Worm (Caenorhabditis elegans) whole organism, L4 larva: Measurements from ENCODE around the gene H21P03.10.
A peak's percentile ranks its signal among the peaks of the same experiment; 100 is the strongest.

Source experiments
- F26F4.8 ChIP-seq: fragments of 200-800 bp; sonication (Bioruptor generic); conservative IDR thresholded peaks from 2 replicates; pipeline ENCODE4 v1.3.6; 2022; ENCODE audit warnings: missing genetic modification characterization, missing compliant biosample characterization
- F37D6.2 ChIP-seq: sonication (generic microtip); optimal IDR thresholded peaks from 2 replicates; lab custom pipeline; 2016; ENCODE audit warnings: mild to moderate bottlenecking, missing genetic modification characterization, missing compliant biosample characterization
- F44E2.7 ChIP-seq: fragments of 200-800 bp; sonication (Bioruptor generic); IDR thresholded peaks from 2 replicates; pipeline ENCODE4 v2.1.2; 2022; ENCODE audit warnings: missing genetic modification characterization, missing compliant biosample characterization
- R02D3.7 ChIP-seq: fragments of 150-350 bp; sonication (generic microtip); optimal IDR thresholded peaks from 3 replicates; lab custom pipeline; 2014; ENCODE audit warnings: missing biosample characterization, missing genetic modification characterization
- T20F7.1 ChIP-seq: fragments of 200-800 bp; sonication (Bioruptor generic); optimal IDR thresholded peaks from 2 replicates; lab custom pipeline; 2018; ENCODE audit warnings: mild to moderate bottlenecking, missing genetic modification characterization, missing compliant biosample characterization
- T26A8.4 ChIP-seq: fragments of 200-800 bp; sonication (Bioruptor generic); IDR thresholded peaks from 2 replicates; pipeline ENCODE4 v1.3.6; 2022; ENCODE audit warnings: missing genetic modification characterization, missing compliant biosample characterization
- Y105C5A.15 ChIP-seq: fragments of 200-800 bp; sonication (Bioruptor generic); IDR thresholded peaks from 2 replicates; pipeline ENCODE4 v1.3.6; 2022; ENCODE audit warnings: missing genetic modification characterization, missing compliant biosample characterization
- Y48G9A.11 ChIP-seq: fragments of 200-800 bp; sonication (Bioruptor generic); IDR thresholded peaks from 2 replicates; pipeline ENCODE4 v1.3.6; 2022; ENCODE audit warnings: missing genetic modification reagents, missing genetic modification characterization, missing compliant biosample characterization
- aly-2 ChIP-seq: sonication (generic microtip); optimal IDR thresholded peaks from 2 replicates; lab custom pipeline; 2018; ENCODE audit warnings: missing biosample characterization, missing genetic modification characterization
- ceh-20 ChIP-seq: fragments of 200-800 bp; sonication (Bioruptor generic); IDR thresholded peaks from 2 replicates; pipeline ENCODE4 v1.3.6; 2022; ENCODE audit warnings: missing genetic modification reagents, missing genetic modification characterization, missing compliant biosample characterization
- ceh-28 ChIP-seq: fragments of 150-350 bp; optimal IDR thresholded peaks from 2 replicates; lab custom pipeline; 2014; ENCODE audit warnings: missing biosample characterization, missing genetic modification reagents, missing genetic modification characterization
- cey-2 ChIP-seq: sonication (generic microtip); optimal IDR thresholded peaks from 3 replicates; lab custom pipeline; 2017; ENCODE audit warnings: missing genetic modification characterization, mild to moderate bottlenecking, missing compliant biosample characterization, antibody characterized with exemption, borderline replicate concordance; ENCODE audit not compliant: insufficient read depth
- daf-16 ChIP-seq, 3 experiments: sonication (generic microtip); optimal IDR thresholded peaks; 2 replicates each; lab custom pipeline; 2016 to 2017; ENCODE audit warnings: missing genetic modification characterization in 3 of 3, missing genetic modification reagents in 3 of 3, mild to moderate bottlenecking in 2 of 3, missing compliant biosample characterization in 2 of 3, missing biosample characterization in 1 of 3, moderate library complexity in 1 of 3
- daf-19 ChIP-seq: fragments of 200-800 bp; sonication (Bioruptor generic); conservative IDR thresholded peaks from 2 replicates; pipeline ENCODE4 v1.3.6; 2022; ENCODE audit warnings: missing genetic modification characterization, missing compliant biosample characterization
- dmd-6 ChIP-seq: fragments of 200-800 bp; sonication (Bioruptor generic); IDR thresholded peaks from 2 replicates; pipeline ENCODE4 v1.3.6; 2022; ENCODE audit warnings: missing genetic modification reagents, missing genetic modification characterization, missing compliant biosample characterization
- dmd-9 ChIP-seq: fragments of 200-800 bp; sonication (Bioruptor generic); IDR thresholded peaks from 2 replicates; pipeline ENCODE4 v1.3.6; 2022; ENCODE audit warnings: missing genetic modification reagents, missing genetic modification characterization, missing compliant biosample characterization
- dpl-1 ChIP-seq: fragments of 150-350 bp; optimal IDR thresholded peaks from 2 replicates; lab custom pipeline; 2014; ENCODE audit warnings: missing biosample characterization, missing genetic modification reagents, missing genetic modification characterization
- dve-1 ChIP-seq: sonication (generic microtip); optimal IDR thresholded peaks from 2 replicates; lab custom pipeline; 2017; ENCODE audit warnings: antibody characterized with exemption, mild to moderate bottlenecking, missing genetic modification characterization, missing compliant biosample characterization; ENCODE audit not compliant: insufficient read depth
- hlh-11 ChIP-seq: fragments of 200-800 bp; sonication (Bioruptor generic); optimal IDR thresholded peaks from 2 replicates; lab custom pipeline; 2018; ENCODE audit warnings: mild to moderate bottlenecking, missing genetic modification characterization, missing compliant biosample characterization
- hmg-1.1 ChIP-seq: fragments of 200-800 bp; sonication (Bioruptor generic); IDR thresholded peaks from 2 replicates; pipeline ENCODE4 v1.3.6; 2022; ENCODE audit warnings: missing genetic modification reagents, missing genetic modification characterization, missing compliant biosample characterization
- jun-1 ChIP-seq: fragments of 150-350 bp; optimal IDR thresholded peaks from 2 replicates; lab custom pipeline; 2014; ENCODE audit warnings: missing biosample characterization, missing genetic modification reagents, missing genetic modification characterization
- lim-7 ChIP-seq: fragments of 200-800 bp; sonication (Bioruptor generic); IDR thresholded peaks from 2 replicates; pipeline ENCODE4 v1.3.6; 2022; ENCODE audit warnings: missing genetic modification characterization, missing compliant biosample characterization
- lin-38 ChIP-seq: fragments of 200-800 bp; sonication (Bioruptor generic); IDR thresholded peaks from 2 replicates; pipeline ENCODE4 v1.3.6; 2022; ENCODE audit warnings: missing genetic modification reagents, missing genetic modification characterization, missing compliant biosample characterization
- lsy-2 ChIP-seq, 2 experiments: fragments of 150-350 bp in 1 of 2; sonication (generic microtip) in 1 of 2; optimal IDR thresholded peaks; 2 replicates each; lab custom pipeline; 2014 to 2017; ENCODE audit warnings: missing biosample characterization in 2 of 2, missing genetic modification characterization in 2 of 2
- madf-9 ChIP-seq: fragments of 200-800 bp; sonication (Bioruptor generic); conservative IDR thresholded peaks from 2 replicates; pipeline ENCODE4 v1.3.6; 2022; ENCODE audit warnings: missing genetic modification reagents, missing genetic modification characterization, missing compliant biosample characterization
- mdl-1 ChIP-seq, 2 experiments: fragments of 150-350 bp in 1 of 2; sonication (generic microtip) in 1 of 2; optimal IDR thresholded peaks; 2 replicates each; lab custom pipeline; 2014 to 2017; ENCODE audit warnings: missing biosample characterization in 2 of 2, missing genetic modification characterization in 2 of 2
- mep-1 ChIP-seq: fragments of 150-350 bp; sonication (generic microtip); optimal IDR thresholded peaks from 3 replicates; lab custom pipeline; 2014; ENCODE audit warnings: missing biosample characterization, missing genetic modification characterization
- mes-2 ChIP-seq: sonication (generic microtip); optimal IDR thresholded peaks from 2 replicates; lab custom pipeline; 2016; ENCODE audit warnings: missing genotype, mild to moderate bottlenecking, missing genetic modification characterization, missing compliant biosample characterization; ENCODE audit not compliant: poor library complexity, severe bottlenecking
- mxl-3 ChIP-seq: fragments of 200-800 bp; sonication (Bioruptor generic); optimal IDR thresholded peaks from 2 replicates; lab custom pipeline; 2018; ENCODE audit warnings: mild to moderate bottlenecking, missing genetic modification characterization, missing compliant biosample characterization
- nhr-10 ChIP-seq: fragments of 150-350 bp; optimal IDR thresholded peaks from 2 replicates; lab custom pipeline; 2014; ENCODE audit warnings: missing biosample characterization, missing genetic modification characterization
- nhr-42 ChIP-seq: fragments of 200-800 bp; sonication (Bioruptor generic); IDR thresholded peaks from 2 replicates; pipeline ENCODE4 v1.3.6; 2022; ENCODE audit warnings: missing genetic modification characterization, missing compliant biosample characterization
- nhr-48 ChIP-seq: sonication (generic microtip); optimal IDR thresholded peaks from 2 replicates; lab custom pipeline; 2016; ENCODE audit warnings: mild to moderate bottlenecking, missing genetic modification characterization, missing compliant biosample characterization
- nhr-77 ChIP-seq: fragments of 150-350 bp; optimal IDR thresholded peaks from 2 replicates; lab custom pipeline; 2014; ENCODE audit warnings: missing biosample characterization, missing genetic modification characterization
- pqm-1 ChIP-seq: sonication (generic microtip); optimal IDR thresholded peaks from 2 replicates; lab custom pipeline; 2017; ENCODE audit warnings: missing biosample characterization, missing genetic modification characterization
- rbr-2 ChIP-seq: sonication (generic microtip); optimal IDR thresholded peaks from 2 replicates; lab custom pipeline; 2016; ENCODE audit warnings: missing genotype, missing genetic modification characterization, missing compliant biosample characterization
- sdz-12 ChIP-seq: fragments of 200-800 bp; sonication (Bioruptor generic); optimal IDR thresholded peaks from 2 replicates; lab custom pipeline; 2018; ENCODE audit warnings: mild to moderate bottlenecking, missing genetic modification characterization, missing compliant biosample characterization
- skn-1 ChIP-seq: fragments of 150-350 bp; optimal IDR thresholded peaks from 2 replicates; lab custom pipeline; 2014; ENCODE audit warnings: missing biosample characterization, missing genetic modification characterization
- spr-3 ChIP-seq: fragments of 200-800 bp; sonication (Bioruptor generic); optimal IDR thresholded peaks from 2 replicates; lab custom pipeline; 2018; ENCODE audit warnings: mild to moderate bottlenecking, missing genetic modification characterization, missing compliant biosample characterization
- unc-62 ChIP-seq, 3 experiments: fragments of 150-350 bp in 1 of 3; sonication (generic microtip); optimal IDR thresholded peaks in 2 of 3; peaks in 1 of 3; 1 replicate in 1 of 3; 2 replicates in 2 of 3; lab custom pipeline; 2014 to 2017; ENCODE audit warnings: missing biosample characterization in 3 of 3, missing genetic modification characterization in 3 of 3, missing genetic modification reagents in 3 of 3, missing genotype in 1 of 3
- zip-11 ChIP-seq: fragments of 200-800 bp; sonication (Bioruptor generic); IDR thresholded peaks from 2 replicates; pipeline ENCODE4 v1.3.6; 2022; ENCODE audit warnings: missing genetic modification characterization, missing compliant biosample characterization
- zip-2 ChIP-seq: fragments of 150-350 bp; optimal IDR thresholded peaks from 2 replicates; lab custom pipeline; 2014; ENCODE audit warnings: missing biosample characterization, missing genetic modification characterization
- ztf-11 ChIP-seq: fragments of 150-350 bp; optimal IDR thresholded peaks from 2 replicates; lab custom pipeline; 2014; ENCODE audit warnings: missing biosample characterization, missing genetic modification characterization
- ztf-7 ChIP-seq: fragments of 150-350 bp; optimal IDR thresholded peaks from 2 replicates; lab custom pipeline; 2014; ENCODE audit warnings: missing biosample characterization, missing genetic modification characterization

H21P03.10 gene

ce11 chrIV:11510664-11511063 is 10.1 kb downstream of the H21P03.10 start, which contains the start of gene M04B2.6:
Gene M04B2.6 (minus strand): TSS chrIV:11510764.
- TF ChIP-seq madf-9 (GFP tag; lab: Robert Waterston, UW) = no peak
- TF ChIP-seq skn-1 (tag; lab: Kevin White, UChicago) = no peak
- no peak for TF ChIP-seq ceh-28 (tag; lab: Kevin White, UChicago)
- no peak for TF ChIP-seq Y48G9A.11 (GFP tag; lab: Robert Waterston, UW)

ce11 chrIV:11520960-11521359 is 20.4 kb downstream of the H21P03.10 start, which contains the start of the genes M04B2.4 and gfl-1:
Gene M04B2.4 (minus strand): TSS chrIV:11521031.
Gene gfl-1 (plus strand): TSS chrIV:11521290.
- TF ChIP-seq T20F7.1 (peak; percentile 96), mxl-3 (GFP tag; lab: Kevin White, UChicago) (no peak), zip-11 (GFP tag; lab: Robert Waterston, UW) (no peak), aly-2 (no peak), dve-1 (no peak), daf-19 (GFP tag; lab: Robert Waterston, UW) (no peak), dpl-1 (GFP tag; lab: Kevin White, UChicago) (peak; percentile 56), nhr-77 (tag; lab: Kevin White, UChicago) (no peak), mdl-1 (tag; optimal IDR thresholded peaks at IDR 0.05; lab: Kevin White, UChicago) (no peak), ceh-20 (no peak), nhr-48 (tag; lab: Kevin White, UChicago) (no peak), spr-3 (GFP tag; lab: Kevin White, UChicago) (no peak), rbr-2 (tag; lab: Kevin White, UChicago) (no peak), lin-38 (no peak), F26F4.8 (no peak), ztf-7 (tag; lab: Kevin White, UChicago) (peak; percentile 28), lsy-2 (tag; optimal IDR thresholded peaks at IDR 0.05; lab: Kevin White, UChicago) (peak in 1 of 2 experiments; percentile 55), cey-2 (tag; lab: Kevin White, UChicago) (no peak), F37D6.2 (tag; lab: Kevin White, UChicago) (no peak), Y48G9A.11 (GFP tag; lab: Robert Waterston, UW) (peak; percentile 89), ceh-28 (tag; lab: Kevin White, UChicago) (no peak), Y105C5A.15 (GFP tag; lab: Robert Waterston, UW) (no peak), R02D3.7 (tag; lab: Kevin White, UChicago) (peak; percentile 74), hmg-1.1 (GFP tag; lab: Robert Waterston, UW) (no peak)

- TF ChIP-seq nhr-48 (tag; lab: Kevin White, UChicago) (peak; percentile 77), mep-1 (tag; lab: Kevin White, UChicago) (peak; percentile 94), mxl-3 (GFP tag; lab: Kevin White, UChicago) (no peak), mdl-1 (tag; optimal IDR thresholded peaks at IDR 0.05; lab: Kevin White, UChicago) (peak in 1 of 2 experiments; percentile 65), daf-16 (GFP tag; optimal IDR thresholded peaks at IDR 0.05; lab: Kevin White, UChicago) (no peak), daf-16 (tag; optimal IDR thresholded peaks at IDR 0.05; lab: Kevin White, UChicago) (peak; percentile 58), spr-3 (GFP tag; lab: Kevin White, UChicago) (no peak), F37D6.2 (tag; lab: Kevin White, UChicago) (peak; percentile 20), T26A8.4 (GFP tag; lab: Robert Waterston, UW) (peak; percentile 62), zip-2 (tag; lab: Kevin White, UChicago) (no peak), jun-1 (tag; lab: Kevin White, UChicago) (peak; percentile 43), unc-62 (GFP tag; optimal IDR thresholded peaks at IDR 0.05 in 1 of 2; lab: Kevin White, UChicago) (peak in 1 of 2 experiments; percentile 97), unc-62 (tag; optimal IDR thresholded peaks at IDR 0.05; lab: Kevin White, UChicago) (no peak), hlh-11 (tag; lab: Kevin White, UChicago) (peak; percentile 84), zip-11 (GFP tag; lab: Robert Waterston, UW) (no peak), dmd-6 (peak; percentile 46; the same call in 1 of the 2 replicates), lim-7 (GFP tag; lab: Robert Waterston, UW) (no peak), mes-2 (peak; percentile 67), ztf-11 (tag; lab: Kevin White, UChicago) (no peak), nhr-42 (GFP tag; lab: Robert Waterston, UW) (peak; percentile 64; the same call in 1 of the 2 replicates), pqm-1 (tag; lab: Kevin White, UChicago) (no peak), sdz-12 (GFP tag; lab: Kevin White, UChicago) (no peak), cey-2 (tag; lab: Kevin White, UChicago) (no peak), ceh-28 (tag; lab: Kevin White, UChicago) (peak; percentile 49), Y48G9A.11 (GFP tag; lab: Robert Waterston, UW) (peak; percentile 77), nhr-10 (tag; lab: Kevin White, UChicago) (no peak), R02D3.7 (tag; lab: Kevin White, UChicago) (no peak), dmd-9 (no peak), F44E2.7 (no peak)
These were observed 21.9 kb downstream of the H21P03.10 start for ce11 chrIV:11522225-11522952.
